Worm (Caenorhabditis elegans): ENCODE results near the gene Y4C6B.4.

DNA sequence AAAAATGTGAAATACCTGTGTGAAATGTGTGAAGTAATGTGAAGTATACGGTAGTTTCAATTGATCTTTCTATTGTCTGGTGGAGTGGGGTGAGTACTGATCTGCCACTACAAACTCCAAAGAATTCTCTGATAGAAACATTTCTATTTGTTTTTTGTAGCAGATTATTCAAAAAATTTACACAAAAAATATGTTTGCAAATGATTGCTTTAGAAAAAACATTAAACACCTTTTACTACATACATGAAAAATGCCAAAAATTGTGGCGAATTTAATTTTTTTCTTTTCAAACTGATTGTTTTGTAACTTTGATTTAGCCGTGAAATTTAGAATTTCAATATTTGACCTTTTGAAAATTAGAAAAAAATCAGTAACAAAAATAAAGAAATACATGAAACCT lies 16.5 kb upstream of the Y4C6B.4 start, which contains the start of gene ZK354.3:
- TF ChIP-seq ceh-9 (tag; optimal IDR thresholded peaks at IDR 0.05) (no peak), pag-3 (tag; optimal IDR thresholded peaks at IDR 0.05; ENCODE audit: borderline replicate concordance) (no peak), ama-1 (optimal IDR thresholded peaks at IDR 0.05) (no peak), dmd-4 (tag; optimal IDR thresholded peaks at IDR 0.05; ENCODE audit: borderline replicate concordance) (no peak), ceh-30 (tag; optimal IDR thresholded peaks at IDR 0.05) (no peak), Y22D7AL.16 (tag; optimal IDR thresholded peaks at IDR 0.05) (no peak), lim-6 (tag; optimal IDR thresholded peaks at IDR 0.05) (no peak), hlh-8 (tag; optimal IDR thresholded peaks at IDR 0.05) (no peak), nhr-11 (tag; optimal IDR thresholded peaks at IDR 0.05) (no peak), lin-11 (tag; optimal IDR thresholded peaks at IDR 0.05) (no peak), unc-42 (tag; optimal IDR thresholded peaks at IDR 0.05) (no peak)

Data from whole organism, late embryonic.